Worm (Caenorhabditis elegans) whole organism, L4 larva: ENCODE measurements around the gene F42G2.2.

ENCODE experiments used
- D1046.2 ChIP-seq: fragments of 200-800 bp; sonication (Bioruptor generic); IDR thresholded peaks from 2 replicates; pipeline ENCODE4 v1.3.6; 2022; ENCODE audit warnings: missing genetic modification characterization, missing compliant biosample characterization
- R02D3.7 ChIP-seq: fragments of 150-350 bp; sonication (generic microtip); optimal IDR thresholded peaks from 3 replicates; lab custom pipeline; 2014; ENCODE audit warnings: missing biosample characterization, missing genetic modification characterization
- ama-1 ChIP-seq: fragments of 150-350 bp; optimal IDR thresholded peaks from 2 replicates; lab custom pipeline; 2014; ENCODE audit warnings: inconsistent platforms, mixed read lengths
- ceh-82 ChIP-seq: sonication (generic microtip); optimal IDR thresholded peaks from 2 replicates; lab custom pipeline; 2017; ENCODE audit warnings: missing biosample characterization, missing genetic modification characterization
- cey-2 ChIP-seq: sonication (generic microtip); optimal IDR thresholded peaks from 3 replicates; lab custom pipeline; 2017; ENCODE audit warnings: missing genetic modification characterization, mild to moderate bottlenecking, missing compliant biosample characterization, antibody characterized with exemption, borderline replicate concordance; ENCODE audit not compliant: insufficient read depth
- dve-1 ChIP-seq: sonication (generic microtip); optimal IDR thresholded peaks from 2 replicates; lab custom pipeline; 2017; ENCODE audit warnings: antibody characterized with exemption, mild to moderate bottlenecking, missing genetic modification characterization, missing compliant biosample characterization; ENCODE audit not compliant: insufficient read depth
- fkh-10 ChIP-seq: fragments of 150-350 bp; optimal IDR thresholded peaks from 2 replicates; lab custom pipeline; 2014; ENCODE audit warnings: missing biosample characterization, missing genetic modification reagents, missing genetic modification characterization
- lin-13 ChIP-seq: fragments of 150-350 bp; optimal IDR thresholded peaks from 2 replicates; lab custom pipeline; 2014; ENCODE audit warnings: missing biosample characterization, missing genetic modification reagents, missing genetic modification characterization
- lir-3 ChIP-seq: sonication (generic microtip); optimal IDR thresholded peaks from 2 replicates; lab custom pipeline; 2016; ENCODE audit warnings: mild to moderate bottlenecking, missing genetic modification characterization, missing compliant biosample characterization
- mdl-1 ChIP-seq, 2 experiments: fragments of 150-350 bp in 1 of 2; sonication (generic microtip) in 1 of 2; optimal IDR thresholded peaks; 2 replicates each; lab custom pipeline; 2014 to 2017; ENCODE audit warnings: missing biosample characterization in 2 of 2, missing genetic modification characterization in 2 of 2
- nhr-237 ChIP-seq: sonication (generic microtip); optimal IDR thresholded peaks from 2 replicates; lab custom pipeline; 2017; ENCODE audit warnings: missing biosample characterization, missing genetic modification characterization
- ztf-11 ChIP-seq: fragments of 150-350 bp; optimal IDR thresholded peaks from 2 replicates; lab custom pipeline; 2014; ENCODE audit warnings: missing biosample characterization, missing genetic modification characterization

ce11 chrII:2420685-2421084 lies 1.3 kb upstream of the F42G2.2 start:
- TF ChIP-seq lin-13 (GFP tag; lab: Kevin White, UChicago) (no peak), ztf-11 (tag; lab: Kevin White, UChicago) (no peak), lir-3 (tag; lab: Kevin White, UChicago) (no peak), ama-1 (lab: Kevin White, UChicago) (no peak), cey-2 (tag; lab: Kevin White, UChicago) (no peak), mdl-1 (tag; optimal IDR thresholded peaks at IDR 0.05; lab: Kevin White, UChicago) (no peak), D1046.2 (GFP tag; lab: Robert Waterston, UW) (no peak), ceh-82 (tag; lab: Kevin White, UChicago) (no peak), nhr-237 (tag; lab: Kevin White, UChicago) (no peak), dve-1 (peak; percentile 22), fkh-10 (no peak), R02D3.7 (no peak)
